Worm (Caenorhabditis elegans) whole organism, early embryonic: ENCODE data around the gene cdk-5.

Source experiments
- B0310.2 ChIP-seq: sonication (generic microtip); optimal IDR thresholded peaks from 2 replicates; lab custom pipeline; 2016; ENCODE audit warnings: mild to moderate bottlenecking, missing genetic modification characterization, missing compliant biosample characterization
- flt-1 ChIP-seq: fragments of 200-800 bp; sonication (Bioruptor generic); IDR thresholded peaks from 2 replicates; pipeline ENCODE4 v1.3.6; 2022; ENCODE audit warnings: missing genetic modification characterization, missing compliant biosample characterization
- hmg-4 ChIP-seq: fragments of 200-800 bp; sonication (Bioruptor generic); optimal IDR thresholded peaks from 2 replicates; lab custom pipeline; 2018; ENCODE audit warnings: mild to moderate bottlenecking, missing genetic modification characterization, missing compliant biosample characterization

ce11 chrIII:13439415-13439814, 26.7 kb downstream of the cdk-5 start, which contains the start of gene ciao-2B:
- TF ChIP-seq B0310.2 (tag; lab: Kevin White, UChicago) (no peak), flt-1 (GFP tag; lab: Robert Waterston, UW) (no peak), hmg-4 (GFP tag; lab: Kevin White, UChicago) (no peak)
